Worm (Caenorhabditis elegans) whole organism, L2 larva: ENCODE data around the gene Y41D4A.6.

Source experiments
- C34F6.9 ChIP-seq: fragments of 150-350 bp; optimal IDR thresholded peaks from 2 replicates; lab custom pipeline; 2014; ENCODE audit warnings: missing biosample characterization, missing genetic modification characterization
- crh-2 ChIP-seq: sonication (generic microtip); optimal IDR thresholded peaks from 2 replicates; lab custom pipeline; 2017; ENCODE audit warnings: missing biosample characterization, missing genetic modification characterization
- lin-13 ChIP-seq: fragments of 150-350 bp; optimal IDR thresholded peaks from 2 replicates; lab custom pipeline; 2014; ENCODE audit warnings: missing biosample characterization, missing genetic modification reagents, missing genetic modification characterization
- mbf-1 ChIP-seq: sonication (generic microtip); optimal IDR thresholded peaks from 2 replicates; lab custom pipeline; 2017; ENCODE audit warnings: missing biosample characterization, missing genetic modification characterization
- unc-55 ChIP-seq: fragments of 150-350 bp; sonication (generic microtip); optimal IDR thresholded peaks from 3 replicates; lab custom pipeline; 2014; ENCODE audit warnings: missing biosample characterization, missing genetic modification reagents, missing genetic modification characterization

The Y41D4A.6 gene

ce11 chrIV:1699599-1699998, 45.7 kb downstream of the Y41D4A.6 start, which contains the start of gene bus-2:
bus-2 (plus strand) TSS chrIV:1699899.
- TF ChIP-seq mbf-1 (tag; lab: Kevin White, UChicago) (no peak), unc-55 (GFP tag; lab: Kevin White, UChicago) (no peak)

DNA sequence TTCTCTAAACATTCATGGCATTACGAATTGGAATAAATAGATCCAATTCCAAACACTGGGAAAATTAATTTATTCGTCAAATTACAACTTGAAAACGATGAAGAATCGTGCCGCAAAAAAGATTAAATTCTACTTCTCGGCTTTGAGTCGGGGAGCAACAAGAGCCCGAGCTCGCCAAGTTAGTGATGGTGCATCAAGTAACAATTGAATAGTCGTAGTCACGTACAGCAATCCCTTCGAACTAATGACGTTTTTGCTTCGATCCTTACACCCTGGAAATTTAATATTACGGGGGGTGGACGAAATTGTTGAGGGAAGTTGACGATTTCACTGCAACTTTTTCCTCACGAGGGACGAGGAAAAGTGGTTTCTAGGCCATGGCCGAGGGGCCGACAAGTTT, 53.7 kb downstream of the Y41D4A.6 start:
- TF ChIP-seq crh-2 (tag; lab: Kevin White, UChicago): no peak
- no peak for TF ChIP-seq C34F6.9 (tag; lab: Kevin White, UChicago)
- no peak for TF ChIP-seq lin-13 (GFP tag; lab: Kevin White, UChicago)
